Fruit fly (Drosophila melanogaster) whole organism, embryonic: ENCODE measurements around the gene kairos.

ENCODE experiments used
- CG10543 ChIP-seq: fragments of 200-800 bp; sonication (Bioruptor generic); optimal IDR thresholded peaks from 3 replicates; lab custom pipeline; 2017; ENCODE audit warnings: missing biosample characterization, mild to moderate bottlenecking, missing genetic modification characterization, moderate library complexity
- CG10959 ChIP-seq: fragments of 200-800 bp; sonication (Bioruptor generic); IDR thresholded peaks from 2 replicates; pipeline ENCODE4 v1.3.6; 2022; ENCODE audit warnings: missing biosample characterization, missing genetic modification characterization
- CG11398 ChIP-seq: fragments of 200-800 bp; sonication (Bioruptor generic); optimal IDR thresholded peaks from 2 replicates; lab custom pipeline; 2016; ENCODE audit warnings: missing biosample characterization, missing genetic modification characterization
- CG11560 ChIP-seq: fragments of 200-800 bp; sonication (Bioruptor generic); IDR thresholded peaks from 3 replicates; pipeline ENCODE4 v1.3.6; 2022; ENCODE audit warnings: missing biosample characterization, missing genetic modification characterization
- CG12769 ChIP-seq: fragments of 200-800 bp; sonication (Bioruptor generic); optimal IDR thresholded peaks from 2 replicates; lab custom pipeline; 2019; ENCODE audit warnings: missing biosample characterization, mild to moderate bottlenecking, missing genetic modification characterization, moderate library complexity
- CG13123 ChIP-seq: fragments of 200-800 bp; sonication (Bioruptor generic); optimal IDR thresholded peaks from 2 replicates; lab custom pipeline; 2016; ENCODE audit warnings: missing biosample characterization, missing genetic modification characterization
- CG13296 ChIP-seq: fragments of 200-800 bp; sonication (Bioruptor generic); optimal IDR thresholded peaks from 3 replicates; lab custom pipeline; 2018; ENCODE audit warnings: missing biosample characterization, mild to moderate bottlenecking, missing genetic modification characterization
- CG15479 ChIP-seq: fragments of 200-800 bp; sonication (Bioruptor generic); optimal IDR thresholded peaks from 3 replicates; lab custom pipeline; 2019; ENCODE audit warnings: missing biosample characterization, mild to moderate bottlenecking, missing genetic modification characterization, moderate library complexity
- CG17186 ChIP-seq: fragments of 200-800 bp; sonication (Bioruptor generic); optimal IDR thresholded peaks from 3 replicates; lab custom pipeline; 2017; ENCODE audit warnings: missing biosample characterization, missing genetic modification reagents, missing genetic modification characterization
- CG2199 ChIP-seq: fragments of 200-800 bp; sonication (Bioruptor generic); IDR thresholded peaks from 3 replicates; pipeline ENCODE4 v1.3.6; 2022; ENCODE audit warnings: missing biosample characterization, missing genetic modification characterization
- CG2889 ChIP-seq: fragments of 200-800 bp; sonication (Bioruptor generic); IDR thresholded peaks from 3 replicates; pipeline ENCODE4 v1.3.6; 2022; ENCODE audit warnings: missing biosample characterization, missing genetic modification characterization
- CG3065 ChIP-seq: fragments of 200-800 bp; sonication (Bioruptor generic); optimal IDR thresholded peaks from 2 replicates; lab custom pipeline; 2016; ENCODE audit warnings: missing biosample characterization, missing genetic modification characterization
- CG32772 ChIP-seq: fragments of 200-800 bp; sonication (Bioruptor generic); IDR thresholded peaks from 2 replicates; pipeline ENCODE4 v1.3.6; 2022; ENCODE audit warnings: missing biosample characterization, missing genetic modification characterization
- CG3281 ChIP-seq: fragments of 200-800 bp; sonication (Bioruptor generic); optimal IDR thresholded peaks from 3 replicates; lab custom pipeline; 2017; ENCODE audit warnings: missing biosample characterization, mild to moderate bottlenecking, missing genetic modification characterization
- CG3995 ChIP-seq: fragments of 200-800 bp; sonication (Bioruptor generic); optimal IDR thresholded peaks from 3 replicates; lab custom pipeline; 2016; ENCODE audit warnings: missing biosample characterization, missing genetic modification characterization
- CG4404 ChIP-seq: fragments of 200-800 bp; sonication (Bioruptor generic); IDR thresholded peaks from 2 replicates; pipeline ENCODE4 v1.3.6; 2022; ENCODE audit warnings: missing biosample characterization, missing genetic modification characterization
- CG4707 ChIP-seq: fragments of 200-800 bp; sonication (Bioruptor generic); optimal IDR thresholded peaks from 2 replicates; lab custom pipeline; 2018; ENCODE audit warnings: missing biosample characterization, mild to moderate bottlenecking, missing genetic modification characterization, moderate library complexity
- CG8290 ChIP-seq, 3 experiments: fragments of 200-800 bp; sonication (Bioruptor generic); optimal IDR thresholded peaks; 2 replicates each; lab custom pipeline; 2016 to 2019; ENCODE audit warnings: missing biosample characterization in 3 of 3, missing genetic modification characterization in 3 of 3, mild to moderate bottlenecking in 2 of 3, moderate library complexity in 1 of 3
- CG9797 ChIP-seq: fragments of 200-800 bp; sonication (Bioruptor generic); optimal IDR thresholded peaks from 3 replicates; lab custom pipeline; 2018; ENCODE audit warnings: missing biosample characterization, mild to moderate bottlenecking, missing genetic modification characterization
- CG9876 ChIP-seq: fragments of 200-800 bp; sonication (Bioruptor generic); optimal IDR thresholded peaks from 2 replicates; lab custom pipeline; 2016; ENCODE audit warnings: missing biosample characterization, missing genetic modification characterization
- Ets97D ChIP-seq: fragments of 200-800 bp; sonication (Bioruptor generic); optimal IDR thresholded peaks from 3 replicates; lab custom pipeline; 2016; ENCODE audit warnings: missing biosample characterization, missing genetic modification characterization
- Hey ChIP-seq: fragments of 200-800 bp; sonication (Bioruptor generic); optimal IDR thresholded peaks from 3 replicates; lab custom pipeline; 2018; ENCODE audit warnings: missing biosample characterization, mild to moderate bottlenecking, missing genetic modification characterization
- Hmr ChIP-seq: fragments of 200-800 bp; sonication (Bioruptor generic); optimal IDR thresholded peaks from 3 replicates; lab custom pipeline; 2017; ENCODE audit warnings: mild to moderate bottlenecking, missing biosample characterization, missing genetic modification reagents, missing genetic modification characterization
- Hr78 ChIP-seq, 2 experiments: fragments of 200-800 bp in 1 of 2; fragments of >200 bp in 1 of 2; sonication (Bioruptor generic) in 1 of 2; optimal IDR thresholded peaks; 2 replicates each; lab custom pipeline; 2017 to 2019; ENCODE audit warnings: missing biosample characterization in 2 of 2, missing genetic modification characterization in 2 of 2, mild to moderate bottlenecking in 1 of 2, moderate library complexity in 1 of 2
- Jarid2 ChIP-seq: fragments of 200-800 bp; sonication (Bioruptor generic); optimal IDR thresholded peaks from 3 replicates; lab custom pipeline; 2017; ENCODE audit warnings: mild to moderate bottlenecking, missing biosample characterization, missing genetic modification reagents, missing genetic modification characterization
- Kr ChIP-seq: fragments of 200-800 bp; sonication (Bioruptor generic); optimal IDR thresholded peaks from 2 replicates; lab custom pipeline; 2017; ENCODE audit warnings: missing biosample characterization, mild to moderate bottlenecking, missing genetic modification characterization
- Lim3 ChIP-seq: fragments of 200-800 bp; sonication (Bioruptor generic); IDR thresholded peaks from 2 replicates; pipeline ENCODE4 v1.3.6; 2022; ENCODE audit warnings: missing biosample characterization, missing genetic modification characterization
- Lpt ChIP-seq: fragments of >200 bp; optimal IDR thresholded peaks from 2 replicates; lab custom pipeline; 2018; ENCODE audit warnings: missing biosample characterization, missing genetic modification characterization
- MBD-R2 ChIP-seq: fragments of 200-800 bp; sonication (Bioruptor generic); IDR thresholded peaks from 2 replicates; pipeline ENCODE4 v1.3.6; 2022; ENCODE audit warnings: missing biosample characterization, missing genetic modification characterization
- Med ChIP-seq: fragments of 200-800 bp; sonication (Bioruptor generic); peaks from one replicate; lab custom pipeline; 2016; ENCODE audit warnings: missing biosample characterization, missing genetic modification characterization, mild to moderate bottlenecking, inconsistent platforms, moderate library complexity
- Sin3A ChIP-seq: fragments of >200 bp; optimal IDR thresholded peaks from 2 replicates; lab custom pipeline; 2018
- Sry-β ChIP-seq: fragments of 200-800 bp; sonication (Bioruptor generic); optimal IDR thresholded peaks from 2 replicates; lab custom pipeline; 2018; ENCODE audit warnings: missing biosample characterization, mild to moderate bottlenecking, missing genetic modification characterization, moderate library complexity
- Trl ChIP-seq, 3 experiments: fragments of >200 bp in 2 of 3; fragments of 200-800 bp in 1 of 3; sonication (Bioruptor generic) in 1 of 3; optimal IDR thresholded peaks; 2 replicates in 1 of 3; 3 replicates in 2 of 3; lab custom pipeline; 2016 to 2017; ENCODE audit warnings: missing biosample characterization in 1 of 3, missing genetic modification characterization in 1 of 3
- amos ChIP-seq: fragments of 200-800 bp; sonication (Bioruptor generic); IDR thresholded peaks from 2 replicates; pipeline ENCODE4 v1.3.6; 2022; ENCODE audit warnings: missing biosample characterization, missing genetic modification characterization; ENCODE audit not compliant: partially characterized antibody
- chif ChIP-seq, 2 experiments: fragments of 200-800 bp; sonication (Bioruptor generic); optimal IDR thresholded peaks; 3 replicates each; lab custom pipeline; 2016; ENCODE audit warnings: missing biosample characterization in 2 of 2, missing genetic modification characterization in 2 of 2
- crp ChIP-seq, 2 experiments: fragments of 200-800 bp; sonication (Bioruptor generic); optimal IDR thresholded peaks; 2 replicates in 1 of 2; 3 replicates in 1 of 2; lab custom pipeline; 2017; ENCODE audit warnings: missing biosample characterization in 2 of 2, missing genetic modification characterization in 2 of 2, mild to moderate bottlenecking in 1 of 2, moderate library complexity in 1 of 2
- da ChIP-seq: fragments of 200-800 bp; sonication (Bioruptor generic); optimal IDR thresholded peaks from 2 replicates; lab custom pipeline; 2016; ENCODE audit warnings: missing biosample characterization, missing genetic modification characterization
- ewg ChIP-seq: fragments of 200-800 bp; sonication (Bioruptor generic); optimal IDR thresholded peaks from 3 replicates; lab custom pipeline; 2017; ENCODE audit warnings: mild to moderate bottlenecking, missing biosample characterization, missing genetic modification reagents, missing genetic modification characterization
- gcm ChIP-seq: fragments of 200-800 bp; sonication (Bioruptor generic); optimal IDR thresholded peaks from 2 replicates; lab custom pipeline; 2019; ENCODE audit warnings: missing biosample characterization, mild to moderate bottlenecking, missing genetic modification characterization, moderate library complexity
- gcm2 ChIP-seq: fragments of 200-800 bp; sonication (Bioruptor generic); optimal IDR thresholded peaks from 2 replicates; lab custom pipeline; 2016; ENCODE audit warnings: missing biosample characterization, missing genetic modification characterization
- her ChIP-seq: fragments of 200-800 bp; sonication (Bioruptor generic); optimal IDR thresholded peaks from 2 replicates; lab custom pipeline; 2016; ENCODE audit warnings: missing biosample characterization, missing genetic modification characterization
- hth ChIP-seq: fragments of >200 bp; optimal IDR thresholded peaks from 2 replicates; lab custom pipeline; 2017; ENCODE audit warnings: inconsistent platforms
- ind ChIP-seq: fragments of 200-800 bp; sonication (Bioruptor generic); optimal IDR thresholded peaks from 3 replicates; lab custom pipeline; 2016; ENCODE audit warnings: missing biosample characterization, missing genetic modification characterization
- kah ChIP-seq: fragments of 200-800 bp; sonication (Bioruptor generic); optimal IDR thresholded peaks from 2 replicates; lab custom pipeline; 2018; ENCODE audit warnings: missing biosample characterization, mild to moderate bottlenecking, missing genetic modification characterization
- lilli ChIP-seq: fragments of 200-800 bp; sonication (Bioruptor generic); optimal IDR thresholded peaks from 3 replicates; lab custom pipeline; 2016; ENCODE audit warnings: missing biosample characterization, missing genetic modification characterization
- mld ChIP-seq: fragments of 200-800 bp; sonication (Bioruptor generic); IDR thresholded peaks from 3 replicates; pipeline ENCODE4 v1.3.6; 2022; ENCODE audit warnings: missing biosample characterization, missing genetic modification characterization; ENCODE audit not compliant: partially characterized antibody
- nerfin-2 ChIP-seq: fragments of 200-800 bp; sonication (Bioruptor generic); IDR thresholded peaks from 2 replicates; pipeline ENCODE4 v1.3.6; 2022; ENCODE audit warnings: missing biosample characterization, missing genetic modification characterization; ENCODE audit not compliant: partially characterized antibody
- shn ChIP-seq: fragments of 200-800 bp; sonication (Bioruptor generic); optimal IDR thresholded peaks from 3 replicates; lab custom pipeline; 2016; ENCODE audit warnings: missing biosample characterization, missing genetic modification characterization
- wek ChIP-seq: fragments of 200-800 bp; sonication (Bioruptor generic); optimal IDR thresholded peaks from 3 replicates; lab custom pipeline; 2018; ENCODE audit warnings: missing biosample characterization, mild to moderate bottlenecking, missing genetic modification characterization, moderate library complexity
- zen ChIP-seq: fragments of 200-800 bp; sonication (Bioruptor generic); optimal IDR thresholded peaks from 3 replicates; lab custom pipeline; 2018; ENCODE audit warnings: missing biosample characterization, mild to moderate bottlenecking, missing genetic modification characterization, moderate library complexity
- zf30C ChIP-seq: fragments of 200-800 bp; sonication (Bioruptor generic); optimal IDR thresholded peaks from 3 replicates; lab custom pipeline; 2018; ENCODE audit warnings: missing biosample characterization, mild to moderate bottlenecking, missing genetic modification characterization

Gene kairos

DNA sequence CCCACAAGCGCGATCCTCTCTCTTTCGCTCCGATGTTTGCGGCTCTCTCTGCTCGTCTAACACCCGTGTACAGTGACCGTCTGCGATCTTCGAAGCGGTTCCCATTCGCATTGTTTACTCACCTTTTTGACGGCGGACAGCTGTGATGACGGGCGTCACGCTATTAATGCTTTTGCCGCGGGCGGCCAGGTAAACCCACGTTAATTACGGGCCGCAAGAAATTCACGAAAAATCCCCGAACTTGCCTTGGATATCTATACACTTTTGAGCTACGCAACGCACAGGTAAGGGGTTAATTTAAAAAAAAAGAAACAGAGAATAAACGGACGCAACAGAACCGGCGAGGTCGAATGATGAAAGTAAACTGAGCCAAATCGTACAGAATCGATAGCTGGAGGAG lies 35.2 kb downstream of the kairos start, which contains the start of gene CG6023:
CG6023 (minus strand) TSS at position 369 of the 400 bp plus-strand sequence.
- TF ChIP-seq kah (GFP tag; lab: Kevin White, UChicago), result no peak
- TF ChIP-seq CG13123 (GFP tag; lab: Kevin White, UChicago), result no peak
- no peak for TF ChIP-seq hth (lab: Kevin White, UChicago)
- TF ChIP-seq CG32772 (GFP tag; lab: Robert Waterston, UW), result no peak
- TF ChIP-seq Med (GFP tag; lab: Kevin White, UChicago), result peak; percentile 49
- TF ChIP-seq ewg, result no peak
- no peak for TF ChIP-seq zf30C (GFP tag; lab: Kevin White, UChicago)
- TF ChIP-seq CG3281 (GFP tag; lab: Kevin White, UChicago), result no peak
- TF ChIP-seq Lim3 (GFP tag; lab: Robert Waterston, UW), result no peak
- no peak for TF ChIP-seq Kr (GFP tag; lab: Kevin White, UChicago)
- no peak for TF ChIP-seq Ets97D (GFP tag; lab: Kevin White, UChicago)
- TF ChIP-seq Sin3A (lab: Kevin White, UChicago), result no peak
- TF ChIP-seq CG10959 (GFP tag; lab: Robert Waterston, UW), result no peak
- no peak for TF ChIP-seq CG8290 (GFP tag; optimal IDR thresholded peaks at IDR 0.05; lab: Kevin White, UChicago)
- no peak for TF ChIP-seq CG8290 (tag; optimal IDR thresholded peaks at IDR 0.05; lab: Kevin White, UChicago)
- TF ChIP-seq ind (GFP tag; lab: Kevin White, UChicago), result no peak
- no peak for TF ChIP-seq da (GFP tag; lab: Kevin White, UChicago)
- no peak for TF ChIP-seq CG13296
- TF ChIP-seq Lpt (GFP tag; lab: Kevin White, UChicago), result no peak
- no peak for TF ChIP-seq CG3065 (GFP tag; lab: Kevin White, UChicago)
- no peak for TF ChIP-seq Sry-β
- TF ChIP-seq Hr78 (GFP tag; optimal IDR thresholded peaks at IDR 0.05; lab: Kevin White, UChicago), result peak in 1 of 2 experiments; percentile 61
- TF ChIP-seq chif (GFP tag; optimal IDR thresholded peaks at IDR 0.05; lab: Kevin White, UChicago), result no peak
- peak; percentile 31 for TF ChIP-seq CG12769 (tag; lab: Kevin White, UChicago)
- TF ChIP-seq CG15479 (GFP tag; lab: Kevin White, UChicago), result no peak
- no peak for TF ChIP-seq Jarid2 (GFP tag; lab: Kevin White, UChicago)
- no peak for TF ChIP-seq CG2889
- TF ChIP-seq nerfin-2 (GFP tag; lab: Robert Waterston, UW), result no peak
- peak; percentile 80 for TF ChIP-seq CG3995 (GFP tag; lab: Kevin White, UChicago)
- TF ChIP-seq lilli (GFP tag; lab: Kevin White, UChicago), result no peak
- TF ChIP-seq CG10543 (GFP tag; lab: Kevin White, UChicago), result peak; percentile 51
- peak; percentile 10 to 22 for TF ChIP-seq Trl (optimal IDR thresholded peaks at IDR 0.05; lab: Kevin White, UChicago)
- TF ChIP-seq Trl (GFP tag; optimal IDR thresholded peaks at IDR 0.05; lab: Kevin White, UChicago), result no peak
- TF ChIP-seq crp (GFP tag; optimal IDR thresholded peaks at IDR 0.05; lab: Kevin White, UChicago), result no peak
- no peak for TF ChIP-seq Hmr
- TF ChIP-seq CG2199 (GFP tag; lab: Robert Waterston, UW), result 0 out of 3 replicates have a peak, but pooled peaks have one; percentile 40
- TF ChIP-seq CG11398 (GFP tag; lab: Kevin White, UChicago), result no peak
- no peak for TF ChIP-seq CG9876 (GFP tag; lab: Kevin White, UChicago)
- no peak for TF ChIP-seq amos
- no peak for TF ChIP-seq CG17186 (GFP tag; lab: Kevin White, UChicago)
- peak; percentile 96 for TF ChIP-seq Hey
- TF ChIP-seq CG9797 (GFP tag; lab: Kevin White, UChicago), result no peak
- TF ChIP-seq gcm (GFP tag; lab: Kevin White, UChicago), result no peak
- TF ChIP-seq CG4404, result no peak
- TF ChIP-seq shn (GFP tag; lab: Kevin White, UChicago), result no peak
- TF ChIP-seq gcm2 (GFP tag; lab: Kevin White, UChicago), result no peak
- TF ChIP-seq wek, result no peak
- TF ChIP-seq mld (GFP tag; lab: Robert Waterston, UW), result no peak
- no peak for TF ChIP-seq MBD-R2 (GFP tag; lab: Robert Waterston, UW)
- no peak for TF ChIP-seq CG4707 (GFP tag; lab: Kevin White, UChicago)
- no peak for TF ChIP-seq her (GFP tag; lab: Kevin White, UChicago)
- no peak for TF ChIP-seq CG11560 (tag; lab: Robert Waterston, UW)
- TF ChIP-seq zen (tag; lab: Kevin White, UChicago), result peak; percentile 50
